Fruit fly (Drosophila melanogaster) whole organism, embryonic: ENCODE results near the gene Vha16-2.

ENCODE experiments used
- Aef1 ChIP-seq: fragments of 200-800 bp; sonication (Bioruptor generic); IDR thresholded peaks from 3 replicates; pipeline ENCODE4 v1.3.6; 2022; ENCODE audit warnings: missing biosample characterization, missing genetic modification characterization
- CG10209 ChIP-seq: fragments of 200-800 bp; sonication (Bioruptor generic); optimal IDR thresholded peaks from 3 replicates; lab custom pipeline; 2017; ENCODE audit warnings: missing biosample characterization, mild to moderate bottlenecking, missing genetic modification characterization, missing genetic modification reagents
- CG10431 ChIP-seq: fragments of 200-800 bp; sonication (Bioruptor generic); optimal IDR thresholded peaks from 3 replicates; lab custom pipeline; 2018; ENCODE audit warnings: missing biosample characterization, mild to moderate bottlenecking, missing genetic modification characterization
- CG10565 ChIP-seq: fragments of 200-800 bp; sonication (Bioruptor generic); optimal IDR thresholded peaks from 3 replicates; lab custom pipeline; 2016; ENCODE audit warnings: missing biosample characterization, mild to moderate bottlenecking, missing genetic modification characterization
- CG11723 ChIP-seq: fragments of 200-800 bp; sonication (Bioruptor generic); optimal IDR thresholded peaks from 2 replicates; lab custom pipeline; 2017; ENCODE audit warnings: missing biosample characterization, mild to moderate bottlenecking, missing genetic modification characterization
- CG12391 ChIP-seq: fragments of 200-800 bp; sonication (Bioruptor generic); optimal IDR thresholded peaks from 3 replicates; lab custom pipeline; 2018; ENCODE audit warnings: missing biosample characterization, mild to moderate bottlenecking, missing genetic modification characterization, moderate library complexity
- CG14710 ChIP-seq: fragments of 200-800 bp; sonication (Bioruptor generic); optimal IDR thresholded peaks from 3 replicates; lab custom pipeline; 2019; ENCODE audit warnings: missing biosample characterization, mild to moderate bottlenecking, missing genetic modification characterization, moderate library complexity
- CG15601 ChIP-seq: fragments of 200-800 bp; sonication (Bioruptor generic); optimal IDR thresholded peaks from 3 replicates; lab custom pipeline; 2019; ENCODE audit warnings: missing biosample characterization, mild to moderate bottlenecking, missing genetic modification characterization, moderate library complexity
- CG16779 ChIP-seq: fragments of 200-800 bp; sonication (Bioruptor generic); IDR thresholded peaks from 2 replicates; pipeline ENCODE4 v1.3.6; 2022; ENCODE audit warnings: missing biosample characterization, missing genetic modification characterization
- CG17802 ChIP-seq: fragments of 200-800 bp; sonication (Bioruptor generic); optimal IDR thresholded peaks from 2 replicates; lab custom pipeline; 2018; ENCODE audit warnings: missing biosample characterization, mild to moderate bottlenecking, missing genetic modification characterization, moderate library complexity
- CG2875 ChIP-seq: fragments of 200-800 bp; sonication (Bioruptor generic); optimal IDR thresholded peaks from 2 replicates; lab custom pipeline; 2017; ENCODE audit warnings: missing biosample characterization, mild to moderate bottlenecking, missing genetic modification characterization, missing genetic modification reagents
- CG30020 ChIP-seq: fragments of 200-800 bp; optimal IDR thresholded peaks from 2 replicates; lab custom pipeline; 2019; ENCODE audit warnings: missing biosample characterization, mild to moderate bottlenecking, missing genetic modification characterization, moderate library complexity
- CG31224 ChIP-seq: fragments of 200-800 bp; sonication (Bioruptor generic); IDR thresholded peaks from 2 replicates; pipeline ENCODE4 v1.3.6; 2022; ENCODE audit warnings: missing biosample characterization, missing genetic modification characterization
- CG34224 ChIP-seq: fragments of 200-800 bp; sonication (Bioruptor generic); IDR thresholded peaks from 3 replicates; pipeline ENCODE4 v1.3.6; 2022; ENCODE audit warnings: missing biosample characterization, missing genetic modification characterization; ENCODE audit not compliant: partially characterized antibody
- CG3847 ChIP-seq: fragments of 200-800 bp; sonication (Bioruptor generic); IDR thresholded peaks from 2 replicates; pipeline ENCODE4 v1.3.6; 2022; ENCODE audit warnings: missing biosample characterization, missing genetic modification characterization
- CG4282 ChIP-seq: fragments of 200-800 bp; sonication (Bioruptor generic); optimal IDR thresholded peaks from 2 replicates; lab custom pipeline; 2016; ENCODE audit warnings: missing biosample characterization, missing genetic modification characterization
- CG8281 ChIP-seq: fragments of 200-800 bp; sonication (Bioruptor generic); optimal IDR thresholded peaks from 2 replicates; lab custom pipeline; 2018; ENCODE audit warnings: missing biosample characterization, mild to moderate bottlenecking, missing genetic modification characterization, moderate library complexity
- CG9932 ChIP-seq: fragments of 200-800 bp; sonication (Bioruptor generic); IDR thresholded peaks from 2 replicates; pipeline ENCODE4 v1.3.6; 2022; ENCODE audit warnings: missing biosample characterization, missing genetic modification characterization
- CTCF ChIP-seq: fragments of 200-800 bp; sonication (Bioruptor generic); optimal IDR thresholded peaks from 2 replicates; lab custom pipeline; 2017; ENCODE audit warnings: missing biosample characterization, mild to moderate bottlenecking, missing genetic modification characterization, moderate library complexity
- Dbx ChIP-seq: fragments of 200-800 bp; sonication (Bioruptor generic); IDR thresholded peaks from 3 replicates; pipeline ENCODE4 v1.3.6; 2022; ENCODE audit warnings: missing biosample characterization, missing genetic modification characterization
- Dip3 ChIP-seq: fragments of 200-800 bp; sonication (Bioruptor generic); optimal IDR thresholded peaks from 3 replicates; lab custom pipeline; 2016; ENCODE audit warnings: missing biosample characterization, missing genetic modification characterization
- Doc3 ChIP-seq: fragments of 200-800 bp; sonication (Bioruptor generic); IDR thresholded peaks from 3 replicates; pipeline ENCODE4 v1.3.6; 2022; ENCODE audit warnings: missing biosample characterization, missing genetic modification characterization; ENCODE audit not compliant: partially characterized antibody
- Eip74EF ChIP-seq, 2 experiments: fragments of 200-800 bp in 1 of 2; fragments of >200 bp in 1 of 2; sonication (Bioruptor generic) in 1 of 2; optimal IDR thresholded peaks; 2 replicates each; lab custom pipeline; 2017 to 2019; ENCODE audit warnings: missing biosample characterization in 2 of 2, missing genetic modification characterization in 2 of 2, mild to moderate bottlenecking in 1 of 2, moderate library complexity in 1 of 2
- Fer3 ChIP-seq: fragments of 200-800 bp; sonication (Bioruptor generic); optimal IDR thresholded peaks from 2 replicates; lab custom pipeline; 2018; ENCODE audit warnings: missing biosample characterization, mild to moderate bottlenecking, missing genetic modification characterization, moderate library complexity
- Gug ChIP-seq: fragments of 200-800 bp; sonication (Bioruptor generic); IDR thresholded peaks from 4 replicates; pipeline ENCODE4 v1.3.6; 2022; ENCODE audit warnings: missing biosample characterization, missing genetic modification characterization
- HHEX ChIP-seq: fragments of 200-800 bp; sonication (Bioruptor generic); optimal IDR thresholded peaks from 3 replicates; lab custom pipeline; 2017; ENCODE audit warnings: missing biosample characterization, mild to moderate bottlenecking, missing genetic modification characterization, missing genetic modification reagents
- HmgZ ChIP-seq: fragments of 200-800 bp; sonication (Bioruptor generic); optimal IDR thresholded peaks from 2 replicates; lab custom pipeline; 2018; ENCODE audit warnings: missing biosample characterization, mild to moderate bottlenecking, missing genetic modification characterization
- Med ChIP-seq: fragments of 200-800 bp; sonication (Bioruptor generic); peaks from one replicate; lab custom pipeline; 2016; ENCODE audit warnings: missing biosample characterization, missing genetic modification characterization, mild to moderate bottlenecking, inconsistent platforms, moderate library complexity
- NC2α ChIP-seq: fragments of 200-800 bp; sonication (Bioruptor generic); optimal IDR thresholded peaks from 2 replicates; lab custom pipeline; 2016; ENCODE audit warnings: missing biosample characterization, missing genetic modification characterization
- Nf-YC ChIP-seq: fragments of 200-800 bp; optimal IDR thresholded peaks from 3 replicates; lab custom pipeline; 2019; ENCODE audit warnings: missing biosample characterization, mild to moderate bottlenecking, missing genetic modification characterization, moderate library complexity
- Poxn ChIP-seq: fragments of 200-800 bp; sonication (Bioruptor generic); IDR thresholded peaks from 2 replicates; pipeline ENCODE4 v1.3.6; 2022; ENCODE audit warnings: missing biosample characterization, missing genetic modification characterization
- Vsx1 ChIP-seq: fragments of 200-800 bp; sonication (Bioruptor generic); optimal IDR thresholded peaks from 2 replicates; lab custom pipeline; 2017; ENCODE audit warnings: missing biosample characterization, mild to moderate bottlenecking, missing genetic modification characterization, missing genetic modification reagents
- aop ChIP-seq: fragments of 200-800 bp; sonication (Bioruptor generic); IDR thresholded peaks from 2 replicates; pipeline ENCODE4 v1.3.6; 2022; ENCODE audit warnings: missing biosample characterization, missing genetic modification characterization
- bab2 ChIP-seq: fragments of 200-800 bp; sonication (Bioruptor generic); optimal IDR thresholded peaks from 2 replicates; lab custom pipeline; 2016; ENCODE audit warnings: missing biosample characterization, missing genetic modification characterization
- ci ChIP-seq: fragments of 200-800 bp; sonication (Bioruptor generic); IDR thresholded peaks from 3 replicates; pipeline ENCODE4 v1.3.6; 2022; ENCODE audit warnings: missing biosample characterization, missing genetic modification characterization
- croc ChIP-seq: fragments of 200-800 bp; sonication (Bioruptor generic); conservative IDR thresholded peaks from 3 replicates; pipeline ENCODE4 v1.3.6; 2022; ENCODE audit warnings: missing biosample characterization, missing genetic modification characterization
- cwo ChIP-seq: fragments of 200-800 bp; sonication (Bioruptor generic); optimal IDR thresholded peaks from 3 replicates; lab custom pipeline; 2017; ENCODE audit warnings: missing biosample characterization, missing genetic modification characterization, mild to moderate bottlenecking, moderate library complexity, missing genetic modification reagents
- dan ChIP-seq: fragments of 200-800 bp; sonication (Bioruptor generic); IDR thresholded peaks from 2 replicates; pipeline ENCODE4 v1.3.6; 2022; ENCODE audit warnings: missing biosample characterization, missing genetic modification characterization
- emc ChIP-seq: fragments of 200-800 bp; sonication (Bioruptor generic); optimal IDR thresholded peaks from 2 replicates; lab custom pipeline; 2016; ENCODE audit warnings: missing biosample characterization, missing genetic modification characterization
- esg ChIP-seq: fragments of 200-800 bp; sonication (Bioruptor generic); conservative IDR thresholded peaks from 2 replicates; pipeline ENCODE4 v1.3.6; 2022; ENCODE audit warnings: missing biosample characterization, missing genetic modification characterization
- eve ChIP-seq, 2 experiments: fragments of >200 bp; optimal IDR thresholded peaks; 2 replicates each; lab custom pipeline; 2017; ENCODE audit warnings: missing biosample characterization in 2 of 2, missing genetic modification characterization in 2 of 2
- fd64A ChIP-seq: fragments of 200-800 bp; sonication (Bioruptor generic); optimal IDR thresholded peaks from 3 replicates; lab custom pipeline; 2018; ENCODE audit warnings: missing biosample characterization, mild to moderate bottlenecking, missing genetic modification characterization
- fd96Cb ChIP-seq: fragments of 200-800 bp; sonication (Bioruptor generic); optimal IDR thresholded peaks from 2 replicates; lab custom pipeline; 2018; ENCODE audit warnings: missing biosample characterization, mild to moderate bottlenecking, missing genetic modification characterization, moderate library complexity
- fru ChIP-seq: fragments of >200 bp; optimal IDR thresholded peaks from 2 replicates; lab custom pipeline; 2017
- klu ChIP-seq: fragments of 200-800 bp; sonication (Bioruptor generic); IDR thresholded peaks from 2 replicates; pipeline ENCODE4 v1.3.6; 2022; ENCODE audit warnings: missing biosample characterization, missing genetic modification characterization
- kni ChIP-seq: fragments of 200-800 bp; sonication (Bioruptor generic); optimal IDR thresholded peaks from 3 replicates; lab custom pipeline; 2017; ENCODE audit warnings: mild to moderate bottlenecking, missing biosample characterization, missing genetic modification reagents, missing genetic modification characterization
- lov ChIP-seq, 2 experiments: fragments of 200-800 bp in 1 of 2; fragments of >200 bp in 1 of 2; sonication (Bioruptor generic) in 1 of 2; IDR thresholded peaks in 1 of 2; optimal IDR thresholded peaks in 1 of 2; 2 replicates in 1 of 2; 3 replicates in 1 of 2; pipeline versions ENCODE4 v1.3.6 to Lab custom; 2017 to 2022; ENCODE audit warnings: missing biosample characterization in 1 of 2, missing genetic modification characterization in 1 of 2
- mirr ChIP-seq: fragments of 200-800 bp; sonication (Bioruptor generic); optimal IDR thresholded peaks from 3 replicates; lab custom pipeline; 2018; ENCODE audit warnings: missing biosample characterization, mild to moderate bottlenecking, missing genetic modification characterization
- sqz ChIP-seq: fragments of 200-800 bp; sonication (Bioruptor generic); optimal IDR thresholded peaks from 3 replicates; lab custom pipeline; 2018; ENCODE audit warnings: missing biosample characterization, mild to moderate bottlenecking, missing genetic modification characterization
- trem ChIP-seq: fragments of 200-800 bp; optimal IDR thresholded peaks from 3 replicates; lab custom pipeline; 2019; ENCODE audit warnings: missing biosample characterization, mild to moderate bottlenecking, missing genetic modification characterization, moderate library complexity
- yki ChIP-seq: fragments of >200 bp; optimal IDR thresholded peaks from 3 replicates; lab custom pipeline; 2018
- z ChIP-seq: fragments of 200-800 bp; sonication (Bioruptor generic); IDR thresholded peaks from 3 replicates; pipeline ENCODE4 v1.3.6; 2022; ENCODE audit warnings: missing biosample characterization, missing genetic modification characterization

Vha16-2 gene

DNA sequence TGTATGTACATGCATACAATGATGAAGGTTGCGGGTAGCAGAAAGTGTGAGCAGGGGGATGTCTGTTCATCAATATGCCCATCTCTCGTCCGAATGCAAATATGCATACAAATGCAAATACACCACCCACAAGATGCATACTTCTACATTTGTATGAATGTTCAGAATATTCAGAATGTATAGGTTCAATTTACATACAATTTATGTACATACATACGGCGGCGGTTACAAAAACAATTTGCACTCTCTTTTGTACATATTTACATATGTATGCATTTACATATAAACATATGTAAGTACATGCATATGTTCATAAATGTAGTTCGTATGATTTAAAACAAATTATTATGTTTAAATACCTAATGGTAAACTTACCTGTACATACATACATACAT, 17.1 kb downstream of the Vha16-2 start (continued):
- TF ChIP-seq fd64A (GFP tag; lab: Kevin White, UChicago) (peak; percentile 25), CG9932 (no peak), sqz (GFP tag; lab: Kevin White, UChicago) (peak; percentile 18), klu (GFP tag; lab: Robert Waterston, UW) (no peak), Dbx (GFP tag; lab: Robert Waterston, UW) (no peak), CG2875 (GFP tag; lab: Kevin White, UChicago) (peak; percentile 56), z (GFP tag; lab: Robert Waterston, UW) (0 out of 3 replicates have a peak, but pooled peaks have one; percentile 3), CG31224 (no peak), kni (GFP tag; lab: Kevin White, UChicago) (peak; percentile 5), HmgZ (tag; lab: Kevin White, UChicago) (no peak), Dip3 (GFP tag; lab: Kevin White, UChicago) (no peak), Vsx1 (GFP tag; lab: Kevin White, UChicago) (no peak), CG11723 (no peak), mirr (no peak), Doc3 (GFP tag; lab: Robert Waterston, UW) (no peak), eve (GFP tag; optimal IDR thresholded peaks at IDR 0.05; lab: Kevin White, UChicago) (peak in 1 of 2 experiments; percentile 17), CG14710 (tag; lab: Kevin White, UChicago) (peak; percentile 30), HHEX (GFP tag; lab: Kevin White, UChicago) (peak; percentile 17), Gug (GFP tag; lab: Robert Waterston, UW) (no peak), fd96Cb (peak; percentile 13), ci (0 out of 3 replicates have a peak, but pooled peaks have one; percentile 11), aop (GFP tag; lab: Robert Waterston, UW) (no peak), CG4282 (GFP tag; lab: Kevin White, UChicago) (no peak), CG17802 (tag; lab: Kevin White, UChicago) (no peak), yki (lab: Kevin White, UChicago) (no peak), CG10565 (GFP tag; lab: Kevin White, UChicago) (no peak), cwo (GFP tag; lab: Kevin White, UChicago) (no peak), CG8281 (peak; percentile 38), CG3847 (GFP tag; lab: Robert Waterston, UW) (no peak), CG10209 (no peak), Aef1 (GFP tag; lab: Robert Waterston, UW) (no peak), dan (GFP tag; lab: Robert Waterston, UW) (no peak), Eip74EF (GFP tag; optimal IDR thresholded peaks at IDR 0.05; lab: Kevin White, UChicago) (no peak), CG12391 (tag; lab: Kevin White, UChicago) (no peak), esg (GFP tag; lab: Robert Waterston, UW) (no peak), CTCF (no peak), CG16779 (GFP tag; lab: Robert Waterston, UW) (no peak), croc (GFP tag; lab: Robert Waterston, UW) (no peak), Nf-YC (tag; lab: Kevin White, UChicago) (no peak), CG10431 (GFP tag; lab: Kevin White, UChicago) (peak; percentile 4), lov (optimal IDR thresholded peaks at IDR 0.05; lab: Kevin White, UChicago) (no peak), lov (GFP tag; IDR thresholded peaks at IDR 0.05; lab: Robert Waterston, UW) (0 out of 3 replicates have a peak, but pooled peaks have one; percentile 5), Fer3 (no peak), CG34224 (GFP tag; lab: Robert Waterston, UW) (no peak), bab2 (GFP tag; lab: Kevin White, UChicago) (no peak), trem (tag; lab: Kevin White, UChicago) (peak; percentile 3), Med (GFP tag; lab: Kevin White, UChicago) (peak; percentile 75), fru (lab: Kevin White, UChicago) (no peak), CG15601 (tag; lab: Kevin White, UChicago) (peak; percentile 62), NC2α (GFP tag; lab: Kevin White, UChicago) (no peak), CG30020 (tag; lab: Kevin White, UChicago) (no peak), emc (GFP tag; lab: Kevin White, UChicago) (no peak), Poxn (GFP tag; lab: Robert Waterston, UW) (no peak)
